Worm (Caenorhabditis elegans): Measurements from ENCODE around the gene ZC477.2.

ZC477.2 gene

ce11 chrIV:7147722-7148121 is 39.7 kb downstream of the ZC477.2 start:
- TF ChIP-seq tra-4 (tag; optimal IDR thresholded peaks at IDR 0.05) (no peak), scrt-1 (GFP tag; IDR thresholded peaks at IDR 0.05) (no peak), tbx-37 (GFP tag; conservative IDR thresholded peaks at IDR 0.05) (no peak), tbx-11 (GFP tag; IDR thresholded peaks at IDR 0.05) (no peak), hmbx-1 (tag; optimal IDR thresholded peaks at IDR 0.05) (no peak), F13C5.2 (tag; optimal IDR thresholded peaks at IDR 0.05) (no peak), ama-1 (optimal IDR thresholded peaks at IDR 0.05) (no peak), B0310.2 (tag; optimal IDR thresholded peaks at IDR 0.05) (no peak), sea-1 (GFP tag; conservative IDR thresholded peaks at IDR 0.05) (no peak), ceh-36 (tag; optimal IDR thresholded peaks at IDR 0.05) (no peak), hmg-4 (GFP tag; optimal IDR thresholded peaks at IDR 0.05) (no peak), ets-7 (tag; optimal IDR thresholded peaks at IDR 0.05) (no peak)

- no peak for TF ChIP-seq scrt-1 (GFP tag; IDR thresholded peaks at IDR 0.05)
- no peak for TF ChIP-seq ceh-36 (tag; optimal IDR thresholded peaks at IDR 0.05)
- TF ChIP-seq ceh-13 (GFP tag; optimal IDR thresholded peaks at IDR 0.05): no peak
- TF ChIP-seq hmg-4 (GFP tag; optimal IDR thresholded peaks at IDR 0.05): peak; percentile 14
- no peak for TF ChIP-seq hnd-1 (tag; optimal IDR thresholded peaks at IDR 0.05)
- TF ChIP-seq tbx-11 (GFP tag; IDR thresholded peaks at IDR 0.05): no peak
Measured at ce11 chrIV:7149020-7149601, 41.1 kb downstream of the ZC477.2 start, which contains the start of gene C34D4.4. Gene C34D4.4, plus strand, starts transcription at chrIV:7149361.

ce11 chrIV:7152409-7152808 is 44.4 kb downstream of the ZC477.2 start, which contains the start of gene col-113:
Gene col-113, minus strand, starts transcription at chrIV:7152509.
- TF ChIP-seq F13C5.2 (tag; optimal IDR thresholded peaks at IDR 0.05): no peak
- TF ChIP-seq tbx-11 (GFP tag; IDR thresholded peaks at IDR 0.05): no peak
- no peak for TF ChIP-seq ets-7 (tag; optimal IDR thresholded peaks at IDR 0.05)
- no peak for TF ChIP-seq pes-1 (GFP tag; IDR thresholded peaks at IDR 0.05)
- no peak for TF ChIP-seq hmbx-1 (tag; optimal IDR thresholded peaks at IDR 0.05)

DNA sequence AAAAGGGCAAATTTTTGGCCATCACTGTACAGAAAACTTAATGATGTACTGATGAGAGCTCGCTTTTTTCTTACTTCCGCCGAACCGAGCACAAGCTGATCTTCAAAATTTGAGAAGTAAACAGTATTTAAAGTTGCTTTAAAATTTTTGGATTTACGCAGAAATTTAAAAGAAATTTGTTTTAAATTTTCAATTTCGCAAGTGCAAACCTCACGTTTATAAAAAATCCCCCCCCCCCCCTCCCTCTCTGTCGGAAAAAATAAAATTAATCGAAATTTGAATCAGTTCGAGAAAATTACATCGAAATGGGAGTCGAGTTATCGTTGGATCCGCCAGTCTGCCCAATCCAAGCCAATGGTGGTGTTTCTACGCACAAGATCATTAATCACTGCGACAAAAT is 45.4 kb downstream of the ZC477.2 start, which contains the start of gene C34D4.3:
Gene C34D4.3, plus strand, starts transcription at position 301 of the 400 bp plus-strand sequence.
- TF ChIP-seq hmbx-1 (tag; optimal IDR thresholded peaks at IDR 0.05) (no peak), pes-1 (GFP tag; IDR thresholded peaks at IDR 0.05) (no peak), ets-7 (tag; optimal IDR thresholded peaks at IDR 0.05) (no peak), hnd-1 (tag; optimal IDR thresholded peaks at IDR 0.05) (no peak), tbx-37 (GFP tag; conservative IDR thresholded peaks at IDR 0.05) (no peak)

DNA sequence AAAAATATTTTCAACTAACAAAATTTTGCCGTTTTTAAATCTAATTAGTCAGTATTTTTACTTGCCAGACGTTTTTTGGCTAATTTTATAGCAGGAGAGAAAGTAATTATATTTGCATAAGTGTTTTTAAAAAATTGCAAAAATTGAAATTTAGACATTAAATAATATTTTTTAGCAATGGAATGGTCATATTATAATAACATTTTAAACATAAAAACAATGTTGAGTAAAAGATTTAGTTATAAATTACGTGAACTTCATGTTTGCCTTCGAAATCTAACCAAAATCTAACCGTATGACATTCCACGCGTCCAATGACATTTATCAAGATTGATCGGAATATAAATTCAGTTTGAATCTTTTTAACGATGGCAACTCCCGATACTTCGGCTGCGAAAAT is 46.4 kb downstream of the ZC477.2 start, which contains the start of gene C34D4.2:
Gene C34D4.2, plus strand, starts transcription at position 301 of the 400 bp plus-strand sequence.
- TF ChIP-seq ceh-13 (GFP tag; optimal IDR thresholded peaks at IDR 0.05): no peak
- no peak for TF ChIP-seq tra-4 (tag; optimal IDR thresholded peaks at IDR 0.05)
- no peak for TF ChIP-seq hnd-1 (tag; optimal IDR thresholded peaks at IDR 0.05)
- TF ChIP-seq F13C5.2 (tag; optimal IDR thresholded peaks at IDR 0.05): no peak
- TF ChIP-seq aly-1 (tag; optimal IDR thresholded peaks at IDR 0.05): no peak
- TF ChIP-seq tbx-37 (GFP tag; conservative IDR thresholded peaks at IDR 0.05): no peak
- no peak for TF ChIP-seq hmg-4 (GFP tag; optimal IDR thresholded peaks at IDR 0.05)
- TF ChIP-seq scrt-1 (GFP tag; IDR thresholded peaks at IDR 0.05): no peak
- TF ChIP-seq ama-1 (optimal IDR thresholded peaks at IDR 0.05): no peak
- TF ChIP-seq ets-7 (tag; optimal IDR thresholded peaks at IDR 0.05): no peak
- TF ChIP-seq pes-1 (GFP tag; IDR thresholded peaks at IDR 0.05): no peak
- TF ChIP-seq hmbx-1 (tag; optimal IDR thresholded peaks at IDR 0.05): no peak
- no peak for TF ChIP-seq ceh-36 (tag; optimal IDR thresholded peaks at IDR 0.05)

ce11 chrIV:7156356-7156755 is 48.4 kb downstream of the ZC477.2 start, which contains the start of gene maph-9:
Gene maph-9, plus strand, starts transcription at chrIV:7156628.
- TF ChIP-seq ama-1 (optimal IDR thresholded peaks at IDR 0.05) (no peak), ceh-36 (tag; optimal IDR thresholded peaks at IDR 0.05) (no peak), F13C5.2 (tag; optimal IDR thresholded peaks at IDR 0.05) (no peak), sea-1 (GFP tag; conservative IDR thresholded peaks at IDR 0.05) (no peak)

DNA sequence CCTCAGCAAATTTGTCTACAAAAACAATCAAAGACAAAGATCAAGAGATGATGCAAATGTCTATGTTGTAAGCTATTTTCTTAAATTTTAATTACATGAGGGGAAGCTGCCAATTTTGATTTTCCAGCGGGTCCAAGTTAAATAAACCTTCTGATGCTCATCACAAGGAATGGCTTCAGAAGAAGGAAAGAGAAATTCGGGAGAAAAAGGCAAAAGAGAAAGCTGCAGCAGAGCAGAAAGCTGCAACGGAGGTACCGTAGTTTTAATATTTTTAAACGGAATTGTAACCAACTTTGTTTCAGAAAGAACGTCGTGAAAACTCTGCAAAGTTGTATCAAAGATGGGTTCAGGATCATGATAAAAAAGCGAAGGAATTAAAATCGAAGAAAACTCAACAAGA is 50.2 kb downstream of the ZC477.2 start:
- no peak for TF ChIP-seq ets-7 (tag; optimal IDR thresholded peaks at IDR 0.05)
- no peak for TF ChIP-seq ceh-36 (tag; optimal IDR thresholded peaks at IDR 0.05)
- no peak for TF ChIP-seq pes-1 (GFP tag; IDR thresholded peaks at IDR 0.05)
- TF ChIP-seq sea-1 (GFP tag; conservative IDR thresholded peaks at IDR 0.05): no peak
- TF ChIP-seq aly-1 (tag; optimal IDR thresholded peaks at IDR 0.05): no peak
- no peak for TF ChIP-seq flt-1 (GFP tag; IDR thresholded peaks at IDR 0.05)
- no peak for TF ChIP-seq tbx-11 (GFP tag; IDR thresholded peaks at IDR 0.05)

Measured in whole organism, early embryonic.